Fruit fly (Drosophila melanogaster): Measurements from ENCODE around the gene Or83c.

Gene Or83c

DNA sequence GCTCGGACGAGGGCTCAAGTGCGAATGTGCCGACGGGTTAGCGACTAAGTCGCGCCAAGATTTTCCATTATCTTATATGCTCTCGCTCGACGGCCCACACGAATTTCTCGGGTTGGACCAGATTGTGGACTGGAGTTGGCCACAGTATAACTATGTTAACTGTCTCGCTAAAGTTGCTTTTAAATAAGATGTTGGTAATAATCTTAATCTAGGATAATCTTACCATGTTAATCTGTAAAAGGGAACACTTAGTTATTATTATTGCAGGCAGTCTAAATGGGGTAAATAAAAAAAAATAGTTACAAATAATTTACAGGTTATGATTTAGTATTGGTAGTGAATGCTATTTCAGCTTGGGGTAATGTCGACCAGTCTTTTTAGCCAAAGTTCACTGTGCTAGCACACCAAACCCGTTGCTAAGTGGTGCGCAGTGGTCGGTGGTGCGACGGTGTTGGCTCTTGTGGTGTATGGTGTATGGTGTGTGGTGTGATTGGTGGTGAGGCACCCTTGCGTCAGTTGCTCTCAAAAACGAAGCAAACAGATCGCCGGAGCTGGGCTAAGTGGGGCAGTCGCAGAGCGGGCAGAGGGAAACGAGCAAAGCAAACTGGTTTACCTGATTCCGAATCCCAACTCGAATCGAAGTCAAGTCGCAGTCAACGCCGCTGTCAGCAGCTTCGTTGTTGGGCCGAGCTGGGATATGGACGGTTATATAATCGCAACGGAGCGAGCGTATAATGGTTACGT is 34.3 kb upstream of the Or83c start, which contains the start of gene Obp83g (continued):
- peak; percentile 17 for TF ChIP-seq Antp (GFP tag; optimal IDR thresholded peaks at IDR 0.05)
- no peak for TF ChIP-seq CG17612 (GFP tag; IDR thresholded peaks at IDR 0.05)
- no peak for TF ChIP-seq CG7928 (GFP tag; optimal IDR thresholded peaks at IDR 0.05)
- peak; percentile 72 for TF ChIP-seq nom (GFP tag; optimal IDR thresholded peaks at IDR 0.05)
- no peak for TF ChIP-seq p53 (GFP tag; optimal IDR thresholded peaks at IDR 0.05)
- TF ChIP-seq HLH4C (GFP tag; IDR thresholded peaks at IDR 0.05; ENCODE audit: partially characterized antibody), result no peak
- peak; percentile 5 for TF ChIP-seq Nf-YB (GFP tag; optimal IDR thresholded peaks at IDR 0.05)
- 0 out of 2 replicates have a peak, but pooled peaks have one; percentile 10 for TF ChIP-seq CG7372 (GFP tag; IDR thresholded peaks at IDR 0.05)
- no peak; the same call in 2 of the 3 replicates for TF ChIP-seq croc (GFP tag; conservative IDR thresholded peaks at IDR 0.05)
- TF ChIP-seq ara (GFP tag; IDR thresholded peaks at IDR 0.05), result no peak
- TF ChIP-seq lbe (GFP tag; optimal IDR thresholded peaks at IDR 0.05), result peak; percentile 3
- TF ChIP-seq Meics (GFP tag; optimal IDR thresholded peaks at IDR 0.05), result peak; percentile 48
- no peak for TF ChIP-seq CG12744 (GFP tag; optimal IDR thresholded peaks at IDR 0.05)
- no peak for TF ChIP-seq CG13624 (GFP tag; optimal IDR thresholded peaks at IDR 0.05)
- no peak for TF ChIP-seq Mad (GFP tag; optimal IDR thresholded peaks at IDR 0.05)
- no peak for TF ChIP-seq corto (GFP tag; optimal IDR thresholded peaks at IDR 0.05)
- TF ChIP-seq Xbp1 (GFP tag; optimal IDR thresholded peaks at IDR 0.05), result peak; percentile 29
- TF ChIP-seq usp (GFP tag; optimal IDR thresholded peaks at IDR 0.05), result no peak
- no peak for TF ChIP-seq CG11398 (GFP tag; optimal IDR thresholded peaks at IDR 0.05)
- peak; percentile 28 for TF ChIP-seq sd (tag; optimal IDR thresholded peaks at IDR 0.05)
- no peak for TF ChIP-seq Bdp1 (GFP tag; optimal IDR thresholded peaks at IDR 0.05)
- no peak for TF ChIP-seq Awh (GFP tag; IDR thresholded peaks at IDR 0.05)
- TF ChIP-seq Ets97D (GFP tag; optimal IDR thresholded peaks at IDR 0.05), result no peak
- TF ChIP-seq Hr39 (optimal IDR thresholded peaks at IDR 0.05), result no peak
- no peak for TF ChIP-seq sima (GFP tag; optimal IDR thresholded peaks at IDR 0.05)
- TF ChIP-seq lola (GFP tag; optimal IDR thresholded peaks at IDR 0.05), result no peak
- TF ChIP-seq CG18764 (GFP tag; optimal IDR thresholded peaks at IDR 0.05), result no peak
- TF ChIP-seq Neu2 (GFP tag; optimal IDR thresholded peaks at IDR 0.05; ENCODE audit: borderline replicate concordance), result no peak
- TF ChIP-seq CG7963 (GFP tag; IDR thresholded peaks at IDR 0.05; ENCODE audit: partially characterized antibody), result no peak
- TF ChIP-seq CG2202 (tag; optimal IDR thresholded peaks at IDR 0.05), result no peak
- TF ChIP-seq wdn (GFP tag; IDR thresholded peaks at IDR 0.05), result no peak
- TF ChIP-seq sens (GFP tag), result peak; percentile 88
- no peak for TF ChIP-seq nerfin-1 (tag; optimal IDR thresholded peaks at IDR 0.05)
- TF ChIP-seq dimm (GFP tag; IDR thresholded peaks at IDR 0.05), result no peak
- TF ChIP-seq CG31441 (GFP tag; IDR thresholded peaks at IDR 0.05), result peak; percentile 47; the same call in 1 of the 2 replicates
- TF ChIP-seq onecut (GFP tag; IDR thresholded peaks at IDR 0.05), result no peak
- TF ChIP-seq CG3995 (GFP tag; optimal IDR thresholded peaks at IDR 0.05), result no peak
- peak; percentile 73 for TF ChIP-seq slbo (GFP tag; IDR thresholded peaks at IDR 0.05)
- 0 out of 2 replicates have a peak, but pooled peaks have one; percentile 16 for TF ChIP-seq ap (GFP tag; IDR thresholded peaks at IDR 0.05)
- TF ChIP-seq CG16815 (GFP tag; optimal IDR thresholded peaks at IDR 0.05), result no peak
- no peak for TF ChIP-seq ssp (GFP tag; IDR thresholded peaks at IDR 0.05)
- no peak for TF ChIP-seq CG7786 (GFP tag; optimal IDR thresholded peaks at IDR 0.05)
- no peak for TF ChIP-seq CG13123 (GFP tag; optimal IDR thresholded peaks at IDR 0.05)
- no peak for TF ChIP-seq Dad (GFP tag; optimal IDR thresholded peaks at IDR 0.05)
- TF ChIP-seq bab2 (GFP tag; optimal IDR thresholded peaks at IDR 0.05), result no peak
- TF ChIP-seq Pdp1 (GFP tag; optimal IDR thresholded peaks at IDR 0.05), result peak; percentile 24 to 93
- peak; percentile 13 for TF ChIP-seq zfh2 (GFP tag; optimal IDR thresholded peaks at IDR 0.05)
- TF ChIP-seq jing (GFP tag; optimal IDR thresholded peaks at IDR 0.05), result no peak
- TF ChIP-seq gcm2 (GFP tag; optimal IDR thresholded peaks at IDR 0.05), result no peak
- TF ChIP-seq Ssrp (tag; optimal IDR thresholded peaks at IDR 0.05), result no peak
- TF ChIP-seq BEAF-32 (GFP tag; optimal IDR thresholded peaks at IDR 0.05), result no peak
